Worm (Caenorhabditis elegans) whole organism, L1 larva: ENCODE measurements around the gene cnc-11.

Experiments
- Y116A8C.19 ChIP-seq: sonication (generic microtip); optimal IDR thresholded peaks from 2 replicates; lab custom pipeline; 2016; ENCODE audit warnings: missing compliant biosample characterization, missing genetic modification characterization, borderline replicate concordance
- aha-1 ChIP-seq: fragments of 150-350 bp; optimal IDR thresholded peaks from 2 replicates; lab custom pipeline; 2014; ENCODE audit warnings: missing biosample characterization, missing genetic modification characterization
- aly-2 ChIP-seq: fragments of 150-350 bp; optimal IDR thresholded peaks from 2 replicates; lab custom pipeline; 2014; ENCODE audit warnings: missing biosample characterization, missing genetic modification characterization
- ceh-88 ChIP-seq: fragments of 200-800 bp; sonication (Bioruptor generic); IDR thresholded peaks from 2 replicates; pipeline ENCODE4 v1.3.6; 2022; ENCODE audit warnings: missing genetic modification characterization, missing compliant biosample characterization
- dsc-1 ChIP-seq: sonication (generic microtip); optimal IDR thresholded peaks from 2 replicates; lab custom pipeline; 2016; ENCODE audit warnings: mild to moderate bottlenecking, missing genetic modification characterization, missing compliant biosample characterization
- efl-1 ChIP-seq, 4 experiments: fragments of 150-350 bp; optimal IDR thresholded peaks in 3 of 4; peaks in 1 of 4; 1 replicate in 1 of 4; 2 replicates in 3 of 4; lab custom pipeline; 2014; ENCODE audit warnings: missing biosample characterization in 2 of 4, missing genetic modification characterization in 2 of 4, missing genetic modification reagents in 2 of 4
- efl-3 ChIP-seq: fragments of 200-800 bp; sonication (Bioruptor generic); optimal IDR thresholded peaks from 2 replicates; lab custom pipeline; 2018; ENCODE audit warnings: mild to moderate bottlenecking, missing genetic modification characterization, missing compliant biosample characterization
- elt-3 ChIP-seq, 6 experiments: fragments of 150-350 bp in 1 of 6; sonication (generic microtip); optimal IDR thresholded peaks; 2 replicates each; lab custom pipeline; 2017 to 2018; ENCODE audit warnings: missing biosample characterization in 6 of 6, missing genetic modification characterization in 6 of 6, inconsistent platforms in 1 of 6
- fkh-4 ChIP-seq: sonication (generic microtip); optimal IDR thresholded peaks from 2 replicates; lab custom pipeline; 2016; ENCODE audit warnings: missing compliant biosample characterization, missing genetic modification characterization, borderline replicate concordance
- fkh-8 ChIP-seq: sonication (generic microtip); optimal IDR thresholded peaks from 2 replicates; lab custom pipeline; 2016; ENCODE audit warnings: mild to moderate bottlenecking, missing genetic modification characterization, missing compliant biosample characterization
- hlh-17 ChIP-seq: fragments of 200-800 bp; sonication (Bioruptor generic); optimal IDR thresholded peaks from 2 replicates; lab custom pipeline; 2018; ENCODE audit warnings: missing genetic modification characterization, mild to moderate bottlenecking, missing compliant biosample characterization, moderate library complexity, borderline replicate concordance
- lin-14 ChIP-seq: fragments of 200-800 bp; sonication (Bioruptor generic); optimal IDR thresholded peaks from 2 replicates; lab custom pipeline; 2018; ENCODE audit warnings: mild to moderate bottlenecking, missing genetic modification characterization, moderate library complexity, missing compliant biosample characterization
- lir-3 ChIP-seq: sonication (generic microtip); optimal IDR thresholded peaks from 2 replicates; lab custom pipeline; 2016; ENCODE audit warnings: mild to moderate bottlenecking, missing genetic modification characterization, moderate library complexity, missing compliant biosample characterization; ENCODE audit not compliant: poor library complexity
- nhr-28 ChIP-seq: fragments of 150-350 bp; optimal IDR thresholded peaks from 2 replicates; lab custom pipeline; 2014; ENCODE audit warnings: missing biosample characterization, missing genetic modification characterization
- nhr-47 ChIP-seq: sonication (generic microtip); optimal IDR thresholded peaks from 2 replicates; lab custom pipeline; 2016; ENCODE audit warnings: mild to moderate bottlenecking, missing genetic modification characterization, moderate library complexity, missing compliant biosample characterization
- nhr-71 ChIP-seq: sonication (generic microtip); optimal IDR thresholded peaks from 2 replicates; lab custom pipeline; 2016; ENCODE audit warnings: mild to moderate bottlenecking, missing genetic modification characterization, moderate library complexity, missing compliant biosample characterization
- nhr-77 ChIP-seq: fragments of 150-350 bp; optimal IDR thresholded peaks from 2 replicates; lab custom pipeline; 2014; ENCODE audit warnings: missing biosample characterization, missing genetic modification characterization
- nhr-85 ChIP-seq: sonication (generic microtip); peaks from one replicate; lab custom pipeline; 2016; ENCODE audit warnings: missing genetic modification characterization, inconsistent platforms, missing compliant biosample characterization
- pqm-1 ChIP-seq: sonication (generic microtip); optimal IDR thresholded peaks from 3 replicates; lab custom pipeline; 2017; ENCODE audit warnings: missing biosample characterization, missing genetic modification characterization
- rnt-1 ChIP-seq: sonication (generic microtip); optimal IDR thresholded peaks from 2 replicates; lab custom pipeline; 2016; ENCODE audit warnings: mild to moderate bottlenecking, missing genetic modification characterization, moderate library complexity, missing compliant biosample characterization
- snpc-4 ChIP-seq: fragments of 150-350 bp; optimal IDR thresholded peaks from 2 replicates; lab custom pipeline; 2014; ENCODE audit warnings: missing biosample characterization, missing genetic modification characterization
- tbx-2 ChIP-seq: sonication (generic microtip); optimal IDR thresholded peaks from 2 replicates; lab custom pipeline; 2016; ENCODE audit warnings: missing genetic modification characterization, missing compliant biosample characterization
- unc-130 ChIP-seq: fragments of 150-350 bp; optimal IDR thresholded peaks from 2 replicates; lab custom pipeline; 2017; ENCODE audit warnings: missing biosample characterization, missing genetic modification characterization, inconsistent platforms
- unc-30 ChIP-seq: sonication (generic microtip); optimal IDR thresholded peaks from 2 replicates; lab custom pipeline; 2017; ENCODE audit warnings: missing biosample characterization, missing genetic modification characterization
- unc-86 ChIP-seq: sonication (generic microtip); optimal IDR thresholded peaks from 2 replicates; lab custom pipeline; 2016; ENCODE audit warnings: missing genetic modification characterization, missing compliant biosample characterization
- zag-1 ChIP-seq: fragments of 150-350 bp; optimal IDR thresholded peaks from 2 replicates; lab custom pipeline; 2014; ENCODE audit warnings: missing biosample characterization, missing genetic modification characterization
- zip-4 ChIP-seq: fragments of 200-800 bp; sonication (Bioruptor generic); optimal IDR thresholded peaks from 2 replicates; lab custom pipeline; 2018; ENCODE audit warnings: mild to moderate bottlenecking, missing genetic modification characterization, moderate library complexity, missing compliant biosample characterization
- ztf-11 ChIP-seq, 2 experiments: sonication (generic microtip); optimal IDR thresholded peaks; 2 replicates each; lab custom pipeline; 2016 to 2017; ENCODE audit warnings: missing genetic modification characterization in 2 of 2, missing biosample characterization in 1 of 2, missing compliant biosample characterization in 1 of 2

The cnc-11 gene

DNA sequence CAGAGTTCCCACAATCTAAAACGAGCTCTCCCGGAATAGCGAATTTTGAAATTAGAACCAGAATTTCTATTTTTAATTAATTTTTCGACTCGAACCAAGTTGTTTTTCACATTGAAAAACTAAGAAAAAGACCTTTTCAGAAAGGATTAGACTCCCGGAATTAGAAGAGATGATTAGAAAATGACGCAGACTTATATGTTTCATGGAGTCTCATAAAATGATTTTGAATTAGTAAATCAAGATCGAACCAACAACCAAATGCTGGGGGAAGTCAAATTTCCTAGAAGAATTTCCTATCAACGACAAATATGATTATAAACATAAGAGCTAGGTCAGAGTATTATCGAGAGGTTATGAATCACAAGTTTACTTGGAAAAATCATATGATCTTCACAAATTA, 46.5 kb downstream of the cnc-11 start:
- no peak for TF ChIP-seq nhr-77 (tag; lab: Kevin White, UChicago)
- no peak for TF ChIP-seq unc-30 (tag; lab: Kevin White, UChicago)
- no peak for TF ChIP-seq nhr-28 (tag; lab: Kevin White, UChicago)
- no peak for TF ChIP-seq pqm-1 (tag; lab: Kevin White, UChicago)
- TF ChIP-seq nhr-47 (tag; lab: Kevin White, UChicago): peak; percentile 53
- TF ChIP-seq ztf-11 (tag; optimal IDR thresholded peaks at IDR 0.05; lab: Kevin White, UChicago): no peak
- TF ChIP-seq hlh-17: no peak
- TF ChIP-seq elt-3 (tag; optimal IDR thresholded peaks at IDR 0.05; lab: Kevin White, UChicago): no peak
- no peak for TF ChIP-seq tbx-2 (tag; lab: Kevin White, UChicago)
- no peak for TF ChIP-seq zag-1 (tag; lab: Kevin White, UChicago)
- TF ChIP-seq lir-3 (tag; lab: Kevin White, UChicago): no peak
- peak; percentile 56 for TF ChIP-seq lin-14
- no peak for TF ChIP-seq aha-1 (tag; lab: Kevin White, UChicago)
- no peak for TF ChIP-seq efl-1 (optimal IDR thresholded peaks at IDR 0.05; lab: Kevin White, UChicago)
- TF ChIP-seq efl-1 (GFP tag; optimal IDR thresholded peaks at IDR 0.05 in 1 of 2; lab: Kevin White, UChicago): peak in 1 of 2 experiments; percentile 67
- no peak for TF ChIP-seq ceh-88 (GFP tag; lab: Robert Waterston, UW)
- no peak for TF ChIP-seq zip-4 (GFP tag; lab: Kevin White, UChicago)
- peak; percentile 59 for TF ChIP-seq fkh-8
- no peak for TF ChIP-seq efl-3 (GFP tag; lab: Kevin White, UChicago)
- TF ChIP-seq nhr-71 (tag; lab: Kevin White, UChicago): peak; percentile 51
- TF ChIP-seq unc-86 (tag; lab: Kevin White, UChicago): no peak
- TF ChIP-seq aly-2 (tag; lab: Kevin White, UChicago): no peak
- TF ChIP-seq Y116A8C.19: no peak
- no peak for TF ChIP-seq nhr-85 (tag; lab: Kevin White, UChicago)
- no peak for TF ChIP-seq unc-130 (tag; lab: Kevin White, UChicago)
- peak; percentile 71 for TF ChIP-seq dsc-1 (tag; lab: Kevin White, UChicago)

ce11 chrV:1491510-1491909, 49.4 kb downstream of the cnc-11 start, which contains the start of gene C38C3.6:
TSS of gene C38C3.6 (minus strand) at chrV:1491610.
- TF ChIP-seq snpc-4 (tag; lab: Kevin White, UChicago) (no peak), hlh-17 (no peak), fkh-4 (no peak), rnt-1 (tag; lab: Kevin White, UChicago) (no peak)
